Worm (Caenorhabditis elegans): ENCODE results near the gene tmem-17.

DNA sequence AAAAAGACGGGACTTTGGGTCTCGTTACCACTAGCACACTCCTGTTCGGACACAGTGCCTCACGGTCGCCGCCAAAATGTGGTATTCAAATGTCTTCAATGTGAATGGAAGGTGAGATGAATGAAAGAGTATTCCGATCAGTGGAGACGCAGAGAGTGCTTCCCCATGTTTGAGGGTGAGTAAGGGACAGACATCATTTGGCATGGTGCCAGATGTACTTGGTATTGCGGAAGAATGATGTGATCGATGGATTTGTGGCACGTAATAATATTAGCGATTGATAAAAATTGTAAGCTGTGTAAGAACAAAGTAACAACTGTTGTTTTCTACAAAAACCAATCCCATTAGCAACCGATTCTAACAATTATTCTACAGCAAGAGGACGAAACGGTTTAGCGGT, 38.0 kb upstream of the tmem-17 start:
- TF ChIP-seq T22C8.4 (GFP tag; IDR thresholded peaks at IDR 0.05) (no peak), ztf-29 (GFP tag; IDR thresholded peaks at IDR 0.05) (no peak), ref-1 (GFP tag; conservative IDR thresholded peaks at IDR 0.05) (no peak)
